Fruit fly (Drosophila melanogaster): ENCODE data around the gene CG31752.

CG31752 gene

dm6 chr2L:18808754-18809329 lies 32.3 kb downstream of the CG31752 start:
- TF ChIP-seq EcR (GFP tag; optimal IDR thresholded peaks at IDR 0.05) (no peak), CG14655 (GFP tag; optimal IDR thresholded peaks at IDR 0.05) (no peak), Pif1A (GFP tag; optimal IDR thresholded peaks at IDR 0.05) (no peak), Snoo (tag; optimal IDR thresholded peaks at IDR 0.05) (no peak), CG17806 (tag; optimal IDR thresholded peaks at IDR 0.05) (no peak), CG13204 (GFP tag; optimal IDR thresholded peaks at IDR 0.05) (no peak), CG4496 (GFP tag; IDR thresholded peaks at IDR 0.05) (no peak), D1 (tag; optimal IDR thresholded peaks at IDR 0.05) (no peak), Pif1B (GFP tag; optimal IDR thresholded peaks at IDR 0.05) (no peak), CG8301 (tag; optimal IDR thresholded peaks at IDR 0.05) (no peak), CG10348 (GFP tag; IDR thresholded peaks at IDR 0.05) (no peak), fd96Ca (GFP tag; IDR thresholded peaks at IDR 0.05) (no peak), Ets98B (GFP tag; IDR thresholded peaks at IDR 0.05) (no peak), CG9948 (tag; optimal IDR thresholded peaks at IDR 0.05) (no peak)

dm6 chr2L:18805637-18806403 lies 35.3 kb downstream of the CG31752 start:
- peak; percentile 31 for TF ChIP-seq CG15710 (tag; optimal IDR thresholded peaks at IDR 0.05)
- peak; percentile 10 for TF ChIP-seq CG9948 (tag; optimal IDR thresholded peaks at IDR 0.05)
- no peak for TF ChIP-seq CG17806 (tag; optimal IDR thresholded peaks at IDR 0.05)
- TF ChIP-seq CG8159 (tag; optimal IDR thresholded peaks at IDR 0.05) = peak; percentile 44
- TF ChIP-seq CG13204 (GFP tag; optimal IDR thresholded peaks at IDR 0.05) = no peak
- no peak for TF ChIP-seq CG10348 (GFP tag; IDR thresholded peaks at IDR 0.05)
- TF ChIP-seq Snoo (tag; optimal IDR thresholded peaks at IDR 0.05) = peak; percentile 19
- no peak for TF ChIP-seq rn (GFP tag; IDR thresholded peaks at IDR 0.05)

- TF ChIP-seq CG9948 (tag; optimal IDR thresholded peaks at IDR 0.05) (no peak), CG4496 (GFP tag; IDR thresholded peaks at IDR 0.05) (no peak), CG12605 (GFP tag; IDR thresholded peaks at IDR 0.05) (no peak), CG17806 (tag; optimal IDR thresholded peaks at IDR 0.05) (no peak), D1 (tag; optimal IDR thresholded peaks at IDR 0.05) (no peak), Ets98B (GFP tag; IDR thresholded peaks at IDR 0.05) (no peak), Snoo (tag; optimal IDR thresholded peaks at IDR 0.05) (no peak), CG10348 (GFP tag; IDR thresholded peaks at IDR 0.05) (no peak), CG15710 (tag; optimal IDR thresholded peaks at IDR 0.05) (no peak), CG8301 (tag; optimal IDR thresholded peaks at IDR 0.05) (no peak), CG13204 (GFP tag; optimal IDR thresholded peaks at IDR 0.05) (no peak), CG32121 (GFP tag; IDR thresholded peaks at IDR 0.05) (no peak), EcR (GFP tag; optimal IDR thresholded peaks at IDR 0.05) (no peak), rn (GFP tag; IDR thresholded peaks at IDR 0.05) (no peak), CG8159 (tag; optimal IDR thresholded peaks at IDR 0.05) (no peak)
Measured at dm6 chr2L:18805247-18805636, 35.9 kb downstream of the CG31752 start, which contains the start of gene CG43814. Gene CG43814 (minus strand): TSS chr2L:18805347.

- no peak for TF ChIP-seq CG32121 (GFP tag; IDR thresholded peaks at IDR 0.05)
- no peak for TF ChIP-seq CG34367 (tag; optimal IDR thresholded peaks at IDR 0.05)
- TF ChIP-seq Snoo (tag; optimal IDR thresholded peaks at IDR 0.05) = no peak
- TF ChIP-seq rn (GFP tag; IDR thresholded peaks at IDR 0.05) = no peak
- TF ChIP-seq EcR (GFP tag; optimal IDR thresholded peaks at IDR 0.05) = no peak
- no peak for TF ChIP-seq CG14655 (GFP tag; optimal IDR thresholded peaks at IDR 0.05)
Measured at dm6 chr2L:18801704-18802103, 39.4 kb downstream of the CG31752 start.

dm6 chr2L:18796446-18796845 lies 44.7 kb downstream of the CG31752 start:
- TF ChIP-seq CG15710 (tag; optimal IDR thresholded peaks at IDR 0.05) = no peak
- peak; percentile 21; the same call in 1 of the 3 replicates for TF ChIP-seq CG4496 (GFP tag; IDR thresholded peaks at IDR 0.05)

- no peak for TF ChIP-seq CG32121 (GFP tag; IDR thresholded peaks at IDR 0.05)
- TF ChIP-seq CG4496 (GFP tag; IDR thresholded peaks at IDR 0.05) = 0 out of 3 replicates have a peak, but pooled peaks have one; percentile 26
- no peak for TF ChIP-seq Pif1B (GFP tag; optimal IDR thresholded peaks at IDR 0.05)
- peak; percentile 32; the same call in 1 of the 3 replicates for TF ChIP-seq fd96Ca (GFP tag; IDR thresholded peaks at IDR 0.05)
- no peak for TF ChIP-seq CG34367 (tag; optimal IDR thresholded peaks at IDR 0.05)
Measured at dm6 chr2L:18795917-18796402, 45.1 kb downstream of the CG31752 start.

- no peak for TF ChIP-seq rn (GFP tag; IDR thresholded peaks at IDR 0.05)
- no peak for TF ChIP-seq CG4496 (GFP tag; IDR thresholded peaks at IDR 0.05)
- TF ChIP-seq fd96Ca (GFP tag; IDR thresholded peaks at IDR 0.05) = no peak
- no peak for TF ChIP-seq Snoo (tag; optimal IDR thresholded peaks at IDR 0.05)
- no peak for TF ChIP-seq Ets98B (GFP tag; IDR thresholded peaks at IDR 0.05)
- no peak for TF ChIP-seq D1 (tag; optimal IDR thresholded peaks at IDR 0.05)
- TF ChIP-seq CG8301 (tag; optimal IDR thresholded peaks at IDR 0.05) = no peak
- no peak for TF ChIP-seq CG12605 (GFP tag; IDR thresholded peaks at IDR 0.05)
- no peak for TF ChIP-seq Pif1A (GFP tag; optimal IDR thresholded peaks at IDR 0.05)
- no peak for TF ChIP-seq CG17806 (tag; optimal IDR thresholded peaks at IDR 0.05)
- no peak for TF ChIP-seq EcR (GFP tag; optimal IDR thresholded peaks at IDR 0.05)
- TF ChIP-seq Pif1B (GFP tag; optimal IDR thresholded peaks at IDR 0.05) = no peak
- no peak for TF ChIP-seq CG13204 (GFP tag; optimal IDR thresholded peaks at IDR 0.05)
- no peak for TF ChIP-seq CG10348 (GFP tag; IDR thresholded peaks at IDR 0.05)
Measured at dm6 chr2L:18793243-18793642, 47.9 kb downstream of the CG31752 start.

All from whole organism, pupa.